Fruit fly (Drosophila melanogaster) whole organism, embryonic: ENCODE measurements around the gene CG4462.
A peak's percentile ranks its signal among the peaks of the same experiment; 100 is the strongest.

Experiments
- CG10209 ChIP-seq: fragments of 200-800 bp; sonication (Bioruptor generic); optimal IDR thresholded peaks from 3 replicates; lab custom pipeline; 2017; ENCODE audit warnings: missing biosample characterization, mild to moderate bottlenecking, missing genetic modification characterization, missing genetic modification reagents
- CG11456 ChIP-seq: fragments of 200-800 bp; sonication (Bioruptor generic); IDR thresholded peaks from 3 replicates; pipeline ENCODE4 v1.3.6; 2022; ENCODE audit warnings: missing biosample characterization, missing genetic modification characterization
- CG1233 ChIP-seq: fragments of 200-800 bp; sonication (Bioruptor generic); optimal IDR thresholded peaks from 4 replicates; lab custom pipeline; 2018; ENCODE audit warnings: missing biosample characterization, mild to moderate bottlenecking, missing genetic modification characterization
- CG12769 ChIP-seq: fragments of 200-800 bp; sonication (Bioruptor generic); optimal IDR thresholded peaks from 2 replicates; lab custom pipeline; 2019; ENCODE audit warnings: missing biosample characterization, mild to moderate bottlenecking, missing genetic modification characterization, moderate library complexity
- CG12942 ChIP-seq: fragments of 200-800 bp; sonication (Bioruptor generic); optimal IDR thresholded peaks from 3 replicates; lab custom pipeline; 2016; ENCODE audit warnings: missing biosample characterization, missing genetic modification characterization
- CG13894 ChIP-seq: fragments of 200-800 bp; sonication (Bioruptor generic); optimal IDR thresholded peaks from 3 replicates; lab custom pipeline; 2018; ENCODE audit warnings: missing biosample characterization, mild to moderate bottlenecking, missing genetic modification characterization, moderate library complexity
- CG14014 ChIP-seq: fragments of 200-800 bp; sonication (Bioruptor generic); IDR thresholded peaks from 2 replicates; pipeline ENCODE4 v1.3.6; 2022; ENCODE audit warnings: missing biosample characterization, missing genetic modification characterization
- CG15601 ChIP-seq: fragments of 200-800 bp; sonication (Bioruptor generic); optimal IDR thresholded peaks from 3 replicates; lab custom pipeline; 2019; ENCODE audit warnings: missing biosample characterization, mild to moderate bottlenecking, missing genetic modification characterization, moderate library complexity
- CG17359 ChIP-seq: fragments of 200-800 bp; sonication (Bioruptor generic); optimal IDR thresholded peaks from 3 replicates; lab custom pipeline; 2018; ENCODE audit warnings: missing biosample characterization, mild to moderate bottlenecking, missing genetic modification characterization, moderate library complexity
- CG32772 ChIP-seq: fragments of 200-800 bp; sonication (Bioruptor generic); IDR thresholded peaks from 2 replicates; pipeline ENCODE4 v1.3.6; 2022; ENCODE audit warnings: missing biosample characterization, missing genetic modification characterization
- CG3407 ChIP-seq: fragments of 200-800 bp; sonication (Bioruptor generic); optimal IDR thresholded peaks from 2 replicates; lab custom pipeline; 2018; ENCODE audit warnings: missing biosample characterization, mild to moderate bottlenecking, missing genetic modification characterization
- CG4282 ChIP-seq: fragments of 200-800 bp; sonication (Bioruptor generic); optimal IDR thresholded peaks from 2 replicates; lab custom pipeline; 2016; ENCODE audit warnings: missing biosample characterization, missing genetic modification characterization
- CG4854 ChIP-seq: fragments of 200-800 bp; sonication (Bioruptor generic); optimal IDR thresholded peaks from 2 replicates; lab custom pipeline; 2016; ENCODE audit warnings: missing biosample characterization, missing genetic modification characterization, inconsistent platforms
- CG5953 ChIP-seq: fragments of 200-800 bp; sonication (Bioruptor generic); IDR thresholded peaks from 2 replicates; pipeline ENCODE4 v1.3.6; 2022; ENCODE audit warnings: missing biosample characterization, missing genetic modification characterization
- CG6175 ChIP-seq: fragments of 200-800 bp; sonication (Bioruptor generic); IDR thresholded peaks from 3 replicates; pipeline ENCODE4 v1.3.6; 2022; ENCODE audit warnings: missing biosample characterization, missing genetic modification characterization
- CG6254 ChIP-seq: fragments of 200-800 bp; sonication (Bioruptor generic); optimal IDR thresholded peaks from 3 replicates; lab custom pipeline; 2017; ENCODE audit warnings: mild to moderate bottlenecking, missing biosample characterization, missing genetic modification reagents, missing genetic modification characterization
- CG8944 ChIP-seq: fragments of 200-800 bp; sonication (Bioruptor generic); optimal IDR thresholded peaks from 3 replicates; lab custom pipeline; 2016; ENCODE audit warnings: missing biosample characterization, missing genetic modification characterization
- CG9932 ChIP-seq: fragments of 200-800 bp; sonication (Bioruptor generic); IDR thresholded peaks from 2 replicates; pipeline ENCODE4 v1.3.6; 2022; ENCODE audit warnings: missing biosample characterization, missing genetic modification characterization
- CHES-1-like ChIP-seq: fragments of 200-800 bp; sonication (Bioruptor generic); optimal IDR thresholded peaks from 2 replicates; lab custom pipeline; 2016; ENCODE audit warnings: missing biosample characterization, missing genetic modification characterization
- CTCF ChIP-seq: fragments of 200-800 bp; sonication (Bioruptor generic); optimal IDR thresholded peaks from 2 replicates; lab custom pipeline; 2017; ENCODE audit warnings: missing biosample characterization, mild to moderate bottlenecking, missing genetic modification characterization, moderate library complexity
- D ChIP-seq, 2 experiments: fragments of 200-800 bp in 1 of 2; fragments of >200 bp in 1 of 2; sonication (Bioruptor generic) in 1 of 2; optimal IDR thresholded peaks; 2 replicates in 1 of 2; 3 replicates in 1 of 2; lab custom pipeline; 2017; ENCODE audit warnings: mild to moderate bottlenecking in 1 of 2, missing biosample characterization in 1 of 2, missing genetic modification characterization in 1 of 2, missing genetic modification reagents in 1 of 2
- D19B ChIP-seq: fragments of 200-800 bp; sonication (Bioruptor generic); optimal IDR thresholded peaks from 2 replicates; lab custom pipeline; 2017; ENCODE audit warnings: missing biosample characterization, mild to moderate bottlenecking, missing genetic modification characterization
- HHEX ChIP-seq: fragments of 200-800 bp; sonication (Bioruptor generic); optimal IDR thresholded peaks from 3 replicates; lab custom pipeline; 2017; ENCODE audit warnings: missing biosample characterization, mild to moderate bottlenecking, missing genetic modification characterization, missing genetic modification reagents
- HmgZ ChIP-seq: fragments of 200-800 bp; sonication (Bioruptor generic); optimal IDR thresholded peaks from 2 replicates; lab custom pipeline; 2018; ENCODE audit warnings: missing biosample characterization, mild to moderate bottlenecking, missing genetic modification characterization
- Hmx ChIP-seq: fragments of 200-800 bp; sonication (Bioruptor generic); optimal IDR thresholded peaks from 2 replicates; lab custom pipeline; 2016; ENCODE audit warnings: missing biosample characterization, missing genetic modification characterization
- Hsf ChIP-seq: fragments of 200-800 bp; sonication (Bioruptor generic); optimal IDR thresholded peaks from 3 replicates; lab custom pipeline; 2016; ENCODE audit warnings: missing biosample characterization, missing genetic modification characterization
- Lpt ChIP-seq: fragments of >200 bp; optimal IDR thresholded peaks from 2 replicates; lab custom pipeline; 2018; ENCODE audit warnings: missing biosample characterization, missing genetic modification characterization
- NK7.1 ChIP-seq: fragments of 200-800 bp; sonication (Bioruptor generic); optimal IDR thresholded peaks from 3 replicates; lab custom pipeline; 2016; ENCODE audit warnings: missing biosample characterization, missing genetic modification characterization
- Nf-YC ChIP-seq: fragments of 200-800 bp; optimal IDR thresholded peaks from 3 replicates; lab custom pipeline; 2019; ENCODE audit warnings: missing biosample characterization, mild to moderate bottlenecking, missing genetic modification characterization, moderate library complexity
- Oaz ChIP-seq: fragments of 200-800 bp; sonication (Bioruptor generic); IDR thresholded peaks from 2 replicates; pipeline ENCODE4 v1.3.6; 2022; ENCODE audit warnings: missing biosample characterization, missing genetic modification characterization
- Optix ChIP-seq: fragments of 200-800 bp; sonication (Bioruptor generic); IDR thresholded peaks from 3 replicates; pipeline ENCODE4 v1.3.6; 2022; ENCODE audit warnings: missing biosample characterization, missing genetic modification characterization
- abd-A ChIP-seq: fragments of 200-800 bp; sonication (Bioruptor generic); optimal IDR thresholded peaks from 3 replicates; lab custom pipeline; 2019; ENCODE audit warnings: missing biosample characterization, mild to moderate bottlenecking, missing genetic modification characterization, moderate library complexity
- aop ChIP-seq: fragments of 200-800 bp; sonication (Bioruptor generic); IDR thresholded peaks from 2 replicates; pipeline ENCODE4 v1.3.6; 2022; ENCODE audit warnings: missing biosample characterization, missing genetic modification characterization
- ash1 ChIP-seq: fragments of 200-800 bp; sonication (Bioruptor generic); optimal IDR thresholded peaks from 2 replicates; lab custom pipeline; 2018; ENCODE audit warnings: missing biosample characterization, mild to moderate bottlenecking, missing genetic modification characterization
- chn ChIP-seq: fragments of 200-800 bp; sonication (Bioruptor generic); optimal IDR thresholded peaks from 2 replicates; lab custom pipeline; 2016; ENCODE audit warnings: missing biosample characterization, missing genetic modification characterization
- cwo ChIP-seq: fragments of 200-800 bp; sonication (Bioruptor generic); optimal IDR thresholded peaks from 3 replicates; lab custom pipeline; 2017; ENCODE audit warnings: missing biosample characterization, missing genetic modification characterization, mild to moderate bottlenecking, moderate library complexity, missing genetic modification reagents
- dm ChIP-seq: fragments of 200-800 bp; sonication (Bioruptor generic); optimal IDR thresholded peaks from 3 replicates; lab custom pipeline; 2016; ENCODE audit warnings: missing biosample characterization, missing genetic modification characterization
- dmrt11E ChIP-seq: fragments of 200-800 bp; sonication (Bioruptor generic); optimal IDR thresholded peaks from 3 replicates; lab custom pipeline; 2018; ENCODE audit warnings: missing biosample characterization, mild to moderate bottlenecking, missing genetic modification characterization, moderate library complexity
- en ChIP-seq: fragments of 200-800 bp; sonication (Bioruptor generic); optimal IDR thresholded peaks from 2 replicates; lab custom pipeline; 2016; ENCODE audit warnings: missing biosample characterization, missing genetic modification characterization
- exex ChIP-seq: fragments of 200-800 bp; sonication (Bioruptor generic); optimal IDR thresholded peaks from 4 replicates; lab custom pipeline; 2018; ENCODE audit warnings: missing biosample characterization, mild to moderate bottlenecking, missing genetic modification characterization, moderate library complexity
- gt ChIP-seq: fragments of 200-800 bp; sonication (Bioruptor generic); IDR thresholded peaks from 2 replicates; pipeline ENCODE4 v1.3.6; 2022; ENCODE audit warnings: missing biosample characterization, missing genetic modification characterization
- hb ChIP-seq: fragments of 200-800 bp; sonication (Bioruptor generic); IDR thresholded peaks from 3 replicates; pipeline ENCODE4 v1.3.6; 2022; ENCODE audit warnings: missing biosample characterization, missing genetic modification characterization; ENCODE audit not compliant: partially characterized antibody
- org-1 ChIP-seq: fragments of 200-800 bp; sonication (Bioruptor generic); optimal IDR thresholded peaks from 2 replicates; lab custom pipeline; 2017; ENCODE audit warnings: missing biosample characterization, missing genetic modification characterization
- pfk ChIP-seq: fragments of 200-800 bp; sonication (Bioruptor generic); optimal IDR thresholded peaks from 2 replicates; lab custom pipeline; 2018; ENCODE audit warnings: missing biosample characterization, mild to moderate bottlenecking, missing genetic modification characterization, moderate library complexity
- ranshi ChIP-seq: fragments of 200-800 bp; sonication (Bioruptor generic); IDR thresholded peaks from 2 replicates; pipeline ENCODE4 v1.3.6; 2022; ENCODE audit warnings: missing biosample characterization, missing genetic modification characterization
- sob ChIP-seq: fragments of 200-800 bp; sonication (Bioruptor generic); IDR thresholded peaks from 2 replicates; pipeline ENCODE4 v1.3.6; 2022; ENCODE audit warnings: missing biosample characterization, missing genetic modification characterization
- stc ChIP-seq: fragments of 200-800 bp; sonication (Bioruptor generic); IDR thresholded peaks from 2 replicates; pipeline ENCODE4 v1.3.6; 2022; ENCODE audit warnings: missing biosample characterization, missing genetic modification characterization
- tap ChIP-seq: fragments of 200-800 bp; optimal IDR thresholded peaks from 3 replicates; lab custom pipeline; 2019; ENCODE audit warnings: missing biosample characterization, mild to moderate bottlenecking, missing genetic modification characterization, moderate library complexity
- vfl ChIP-seq: fragments of 200-800 bp; sonication (Bioruptor generic); optimal IDR thresholded peaks from 2 replicates; lab custom pipeline; 2016; ENCODE audit warnings: missing biosample characterization, missing genetic modification characterization
- zen ChIP-seq: fragments of 200-800 bp; sonication (Bioruptor generic); optimal IDR thresholded peaks from 3 replicates; lab custom pipeline; 2018; ENCODE audit warnings: missing biosample characterization, mild to moderate bottlenecking, missing genetic modification characterization, moderate library complexity
- zf30C ChIP-seq: fragments of 200-800 bp; sonication (Bioruptor generic); optimal IDR thresholded peaks from 3 replicates; lab custom pipeline; 2018; ENCODE audit warnings: missing biosample characterization, mild to moderate bottlenecking, missing genetic modification characterization

Gene CG4462

DNA sequence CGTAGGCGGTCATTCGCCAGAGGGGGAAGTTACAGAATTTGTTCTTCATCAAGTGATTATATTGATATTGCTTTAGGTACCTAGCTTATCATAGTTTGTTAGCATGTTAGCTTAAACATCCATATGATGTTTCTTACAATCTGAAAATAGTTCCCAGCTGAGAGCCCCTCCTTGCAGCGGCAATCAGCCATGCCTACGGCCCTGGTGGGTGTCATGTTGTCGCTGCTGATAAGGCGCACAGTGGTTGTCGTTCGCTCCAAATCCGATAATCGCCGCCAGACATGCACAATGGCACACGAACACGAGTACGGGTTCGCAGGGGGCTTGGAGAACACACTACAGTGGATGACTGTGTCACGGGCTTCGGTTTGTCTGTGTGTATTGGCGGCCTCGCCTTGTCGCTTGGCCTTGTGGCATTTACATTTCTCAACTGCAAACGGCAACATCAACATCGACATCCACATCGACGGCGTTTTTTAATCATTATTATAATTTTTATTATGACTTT is 19.2 kb downstream of the CG4462 start (continued):
- TF ChIP-seq exex (tag; lab: Kevin White, UChicago), result peak; percentile 49
- TF ChIP-seq CG14014 (GFP tag; lab: Robert Waterston, UW), result peak; percentile 85
- TF ChIP-seq CG6254 (GFP tag; lab: Kevin White, UChicago), result peak; percentile 74
- peak; percentile 77 for TF ChIP-seq CG17359 (tag; lab: Kevin White, UChicago)
- peak; percentile 76 for TF ChIP-seq Optix (GFP tag; lab: Robert Waterston, UW)
- TF ChIP-seq NK7.1 (GFP tag; lab: Kevin White, UChicago), result peak; percentile 63
- peak; percentile 59 for TF ChIP-seq CG1233 (GFP tag; lab: Kevin White, UChicago)
- TF ChIP-seq CG12769 (tag; lab: Kevin White, UChicago), result peak; percentile 97
- no peak for TF ChIP-seq hb (GFP tag; lab: Robert Waterston, UW)
- peak; percentile 25 for TF ChIP-seq CTCF (GFP tag; lab: Kevin White, UChicago)
- peak; percentile 81 for TF ChIP-seq Hsf (GFP tag; lab: Kevin White, UChicago)
- TF ChIP-seq aop (GFP tag; lab: Robert Waterston, UW), result no peak
- TF ChIP-seq dm (GFP tag; lab: Kevin White, UChicago), result peak; percentile 44
- TF ChIP-seq Hmx (GFP tag; lab: Kevin White, UChicago), result no peak
- TF ChIP-seq CG5953, result peak; percentile 41; the same call in 1 of the 2 replicates
- TF ChIP-seq abd-A (tag; lab: Kevin White, UChicago), result peak; percentile 58
- no peak for TF ChIP-seq pfk (GFP tag; lab: Kevin White, UChicago)
- TF ChIP-seq tap (tag; lab: Kevin White, UChicago), result peak; percentile 70
- no peak for TF ChIP-seq CG3407 (GFP tag; lab: Kevin White, UChicago)
- TF ChIP-seq dmrt11E, result peak; percentile 46
- TF ChIP-seq D (optimal IDR thresholded peaks at IDR 0.05; lab: Kevin White, UChicago), result no peak
- peak; percentile 42 for TF ChIP-seq D (GFP tag; optimal IDR thresholded peaks at IDR 0.05; lab: Kevin White, UChicago)
- peak; percentile 80 for TF ChIP-seq HHEX (GFP tag; lab: Kevin White, UChicago)
- TF ChIP-seq HmgZ (tag; lab: Kevin White, UChicago), result peak; percentile 86
- TF ChIP-seq CG9932, result peak; percentile 81
- peak; percentile 59; the same call in 1 of the 2 replicates for TF ChIP-seq Oaz (GFP tag; lab: Robert Waterston, UW)
- TF ChIP-seq CG13894 (tag; lab: Kevin White, UChicago), result peak; percentile 33
- peak; percentile 65 for TF ChIP-seq CG12942 (GFP tag; lab: Kevin White, UChicago)
- TF ChIP-seq gt (GFP tag; lab: Robert Waterston, UW), result no peak
- TF ChIP-seq org-1 (GFP tag; lab: Kevin White, UChicago), result peak; percentile 77
- peak; percentile 81 for TF ChIP-seq stc (GFP tag; lab: Robert Waterston, UW)
- TF ChIP-seq D19B (GFP tag; lab: Kevin White, UChicago), result peak; percentile 61
- TF ChIP-seq sob (GFP tag; lab: Robert Waterston, UW), result peak; percentile 83
- peak; percentile 48; the same call in 1 of the 3 replicates for TF ChIP-seq CG6175 (GFP tag; lab: Robert Waterston, UW)
- peak; percentile 69 for TF ChIP-seq CG4282
- TF ChIP-seq zen (tag; lab: Kevin White, UChicago), result peak; percentile 41
- peak; percentile 81 for TF ChIP-seq CG10209 (GFP tag; lab: Kevin White, UChicago)
- TF ChIP-seq vfl (GFP tag; lab: Kevin White, UChicago), result peak; percentile 31
- peak; percentile 67 for TF ChIP-seq chn (GFP tag; lab: Kevin White, UChicago)
- peak; percentile 64 for TF ChIP-seq Nf-YC
- TF ChIP-seq CG8944 (GFP tag; lab: Kevin White, UChicago), result peak; percentile 73
- no peak for TF ChIP-seq en (GFP tag; lab: Kevin White, UChicago)
- TF ChIP-seq ash1 (GFP tag; lab: Kevin White, UChicago), result no peak
- TF ChIP-seq CG11456 (GFP tag; lab: Robert Waterston, UW), result peak; percentile 80
- TF ChIP-seq zf30C (GFP tag; lab: Kevin White, UChicago), result no peak
- peak; percentile 81 for TF ChIP-seq CG32772 (GFP tag; lab: Robert Waterston, UW)
- peak; percentile 19 for TF ChIP-seq CG4854 (GFP tag; lab: Kevin White, UChicago)
- TF ChIP-seq Lpt, result no peak
- peak; percentile 66 for TF ChIP-seq CHES-1-like (GFP tag; lab: Kevin White, UChicago)
- TF ChIP-seq cwo (GFP tag; lab: Kevin White, UChicago), result peak; percentile 85
- TF ChIP-seq ranshi (GFP tag; lab: Robert Waterston, UW), result peak; percentile 64
- peak; percentile 31 for TF ChIP-seq CG15601 (tag; lab: Kevin White, UChicago)
